Worm (Caenorhabditis elegans): Measurements from ENCODE around the gene eif-3.D.

The eif-3.D gene

DNA sequence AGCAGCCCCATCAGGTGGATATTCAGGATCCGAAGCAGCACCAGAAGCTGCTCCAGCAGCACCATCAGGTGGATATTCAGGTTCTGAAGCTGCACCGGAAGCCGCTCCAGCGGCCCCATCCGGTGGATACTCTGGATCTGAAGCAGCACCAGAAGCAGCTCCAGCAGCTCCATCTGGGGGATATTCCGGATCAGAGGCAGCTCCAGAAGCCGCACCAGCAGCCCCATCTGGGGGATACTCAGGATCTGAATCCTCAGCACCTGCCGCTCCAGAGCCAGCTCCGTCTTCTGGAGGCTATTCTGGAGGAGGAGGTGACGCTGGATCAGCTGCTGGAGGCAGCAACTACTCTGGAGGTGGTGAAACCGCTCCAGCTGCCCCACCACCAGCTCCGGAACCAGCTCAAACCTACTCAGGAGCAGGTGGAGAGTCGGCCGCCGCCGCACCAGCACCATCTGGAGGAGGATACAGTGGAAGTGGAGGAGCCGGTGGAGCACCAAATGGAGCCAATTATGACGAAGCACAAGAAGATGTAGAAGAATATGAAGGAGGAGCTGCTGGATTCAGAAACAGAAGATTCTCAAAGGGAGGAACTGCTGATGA lies 6.6 kb downstream of the eif-3.D start:
- no peak for TF ChIP-seq ceh-83 (GFP tag; optimal IDR thresholded peaks at IDR 0.05)
- no peak for TF ChIP-seq blmp-1 (tag; optimal IDR thresholded peaks at IDR 0.05)
- no peak for TF ChIP-seq sem-2 (GFP tag; optimal IDR thresholded peaks at IDR 0.05)
- TF ChIP-seq nhr-2 (tag; optimal IDR thresholded peaks at IDR 0.05), result no peak
- TF ChIP-seq mls-2 (tag; optimal IDR thresholded peaks at IDR 0.05), result no peak
- TF ChIP-seq nhr-28 (tag; optimal IDR thresholded peaks at IDR 0.05), result no peak
- no peak for TF ChIP-seq nhr-76 (tag; optimal IDR thresholded peaks at IDR 0.05)
- no peak for TF ChIP-seq ham-2 (GFP tag; optimal IDR thresholded peaks at IDR 0.05)
- no peak for TF ChIP-seq cnd-1 (tag; optimal IDR thresholded peaks at IDR 0.05)
- no peak for TF ChIP-seq drap-1 (GFP tag; optimal IDR thresholded peaks at IDR 0.05)

- TF ChIP-seq elt-3 (tag; optimal IDR thresholded peaks at IDR 0.05), result no peak
- peak; percentile 40 for TF ChIP-seq cnd-1 (tag; optimal IDR thresholded peaks at IDR 0.05)
- TF ChIP-seq sptf-1 (tag; optimal IDR thresholded peaks at IDR 0.05), result peak; percentile 21
These were observed 8.9 kb downstream of the eif-3.D start for ce11 chrIII:8962475-8962874.

- no peak for TF ChIP-seq nhr-76 (tag; optimal IDR thresholded peaks at IDR 0.05)
These were observed 9.4 kb downstream of the eif-3.D start, which contains the start of gene grl-25 for ce11 chrIII:8961993-8962392. TSS of gene grl-25 (plus strand) at chrIII:8962293.

- no peak for TF ChIP-seq lin-13 (tag; optimal IDR thresholded peaks at IDR 0.05)
- no peak for TF ChIP-seq ces-1 (GFP tag; optimal IDR thresholded peaks at IDR 0.05)
- TF ChIP-seq zip-8 (tag; optimal IDR thresholded peaks at IDR 0.05), result peak; percentile 29
These were observed 10.7 kb downstream of the eif-3.D start, which contains the start of gene ZK643.6 for ce11 chrIII:8960664-8961063. TSS of gene ZK643.6 (minus strand) at chrIII:8960764.

DNA sequence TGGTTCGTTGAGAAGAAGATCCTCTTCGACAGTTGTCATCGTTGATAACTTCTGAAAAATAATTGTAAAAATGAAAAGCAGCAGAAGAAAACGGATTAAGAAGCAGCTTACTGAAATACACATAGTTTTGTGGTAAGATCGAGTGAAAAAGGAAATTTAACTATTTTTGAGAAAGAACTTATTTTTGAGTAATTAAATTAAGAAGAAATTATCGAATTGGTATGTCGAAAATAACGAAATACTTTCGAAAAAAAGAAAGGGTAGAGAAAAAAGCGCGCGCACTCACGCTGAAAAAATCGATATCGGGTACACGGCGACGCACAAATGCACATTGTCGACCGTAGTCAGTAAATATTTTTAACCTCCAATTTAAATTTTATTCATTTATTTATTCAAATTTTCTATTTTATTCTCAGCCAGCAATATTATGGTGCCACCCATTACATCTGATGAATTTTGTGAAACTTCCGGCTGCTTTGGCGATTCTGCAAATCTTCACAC lies 15.2 kb downstream of the eif-3.D start, which contains the start of the genes ZK643.5 and ZK643.2:
TSS of gene ZK643.5 (minus strand) at position 51 of the 501 bp plus-strand sequence.
TSS of gene ZK643.2 (plus strand) at position 395 of the 501 bp plus-strand sequence.
- peak; percentile 69 for TF ChIP-seq mep-1 (tag; optimal IDR thresholded peaks at IDR 0.05)
- no peak for TF ChIP-seq nhr-76 (tag; optimal IDR thresholded peaks at IDR 0.05)
- no peak for TF ChIP-seq sem-2 (GFP tag; optimal IDR thresholded peaks at IDR 0.05)
- no peak for TF ChIP-seq lin-32 (GFP tag; optimal IDR thresholded peaks at IDR 0.05)
- TF ChIP-seq cnd-1 (tag; optimal IDR thresholded peaks at IDR 0.05), result no peak
- TF ChIP-seq pha-4 (tag; optimal IDR thresholded peaks at IDR 0.05), result peak; percentile 15
- TF ChIP-seq flh-1 (GFP tag; optimal IDR thresholded peaks at IDR 0.05), result no peak
- TF ChIP-seq elt-3 (tag; optimal IDR thresholded peaks at IDR 0.05), result no peak
- TF ChIP-seq ham-2 (GFP tag; optimal IDR thresholded peaks at IDR 0.05), result no peak
- peak; percentile 23 for TF ChIP-seq lin-13 (tag; optimal IDR thresholded peaks at IDR 0.05)
- no peak for TF ChIP-seq unc-62 (GFP tag; optimal IDR thresholded peaks at IDR 0.05)
- TF ChIP-seq lsy-2 (tag; optimal IDR thresholded peaks at IDR 0.05), result peak; percentile 94
- peak; percentile 97 for TF ChIP-seq ceh-39 (tag; optimal IDR thresholded peaks at IDR 0.05)
- no peak for TF ChIP-seq ceh-83 (GFP tag; optimal IDR thresholded peaks at IDR 0.05)
- TF ChIP-seq ces-1 (GFP tag; optimal IDR thresholded peaks at IDR 0.05), result peak; percentile 64
- no peak for TF ChIP-seq sptf-1 (tag; optimal IDR thresholded peaks at IDR 0.05)
- no peak for TF ChIP-seq tbx-8 (GFP tag; optimal IDR thresholded peaks at IDR 0.05)

DNA sequence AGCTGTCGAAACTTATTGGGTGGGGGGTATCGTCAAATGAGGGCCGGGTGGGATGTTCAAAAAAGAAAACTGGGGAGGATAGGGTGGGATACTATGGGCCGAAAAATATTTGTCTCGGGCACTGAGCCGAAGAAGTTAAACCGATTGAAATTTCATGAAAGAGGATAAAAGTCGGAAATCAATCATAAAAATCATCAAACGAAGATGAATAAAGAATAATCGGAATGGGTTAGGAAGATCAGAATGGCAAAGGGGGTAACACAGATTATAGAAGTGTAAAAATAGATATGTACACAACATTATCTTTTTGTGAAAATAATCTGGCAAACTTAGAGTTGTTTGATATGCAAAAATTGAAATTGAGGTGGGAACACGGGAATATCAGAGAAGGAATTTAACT lies 15.8 kb downstream of the eif-3.D start:
- TF ChIP-seq snpc-4 (tag; optimal IDR thresholded peaks at IDR 0.05) (no peak), unc-62 (GFP tag; optimal IDR thresholded peaks at IDR 0.05) (no peak), hlh-1 (tag; optimal IDR thresholded peaks at IDR 0.05) (no peak), pha-4 (tag; optimal IDR thresholded peaks at IDR 0.05) (no peak), cnd-1 (tag; optimal IDR thresholded peaks at IDR 0.05) (no peak), drap-1 (GFP tag; optimal IDR thresholded peaks at IDR 0.05) (no peak), ztf-11 (tag; optimal IDR thresholded peaks at IDR 0.05) (no peak), elt-1 (tag; optimal IDR thresholded peaks at IDR 0.05; ENCODE audit: borderline replicate concordance, insufficient read depth) (no peak), nhr-12 (tag; optimal IDR thresholded peaks at IDR 0.05) (no peak), tbx-8 (GFP tag; optimal IDR thresholded peaks at IDR 0.05) (no peak), nhr-2 (tag; optimal IDR thresholded peaks at IDR 0.05) (no peak), mab-5 (tag; optimal IDR thresholded peaks at IDR 0.05) (no peak), ham-2 (GFP tag; optimal IDR thresholded peaks at IDR 0.05) (no peak), zip-8 (tag; optimal IDR thresholded peaks at IDR 0.05) (no peak), blmp-1 (tag; optimal IDR thresholded peaks at IDR 0.05) (no peak), lsy-2 (tag; optimal IDR thresholded peaks at IDR 0.05) (no peak), ceh-43 (GFP tag; optimal IDR thresholded peaks at IDR 0.05) (no peak), mep-1 (tag; optimal IDR thresholded peaks at IDR 0.05) (no peak), lin-13 (tag; optimal IDR thresholded peaks at IDR 0.05) (no peak)
